Worm (Caenorhabditis elegans) whole organism, early embryonic: ENCODE measurements around the gene F19H8.2.

Experiments
- B0310.2 ChIP-seq: sonication (generic microtip); optimal IDR thresholded peaks from 2 replicates; lab custom pipeline; 2016; ENCODE audit warnings: mild to moderate bottlenecking, missing genetic modification characterization, missing compliant biosample characterization
- F13C5.2 ChIP-seq: sonication (generic microtip); optimal IDR thresholded peaks from 2 replicates; lab custom pipeline; 2017; ENCODE audit warnings: mild to moderate bottlenecking, missing genetic modification characterization, inconsistent platforms, missing compliant biosample characterization
- ama-1 ChIP-seq: fragments of 150-350 bp; optimal IDR thresholded peaks from 2 replicates; lab custom pipeline; 2014
- ceh-13 ChIP-seq: fragments of 200-800 bp; sonication (Bioruptor generic); optimal IDR thresholded peaks from 2 replicates; lab custom pipeline; 2018; ENCODE audit warnings: mild to moderate bottlenecking, missing genetic modification characterization, missing compliant biosample characterization
- ceh-36 ChIP-seq: sonication (generic microtip); optimal IDR thresholded peaks from 2 replicates; lab custom pipeline; 2016; ENCODE audit warnings: missing genetic modification characterization, inconsistent platforms, missing compliant biosample characterization
- ets-7 ChIP-seq: sonication (generic microtip); optimal IDR thresholded peaks from 2 replicates; lab custom pipeline; 2016; ENCODE audit warnings: missing genotype, missing genetic modification characterization, missing compliant biosample characterization
- flt-1 ChIP-seq: fragments of 200-800 bp; sonication (Bioruptor generic); IDR thresholded peaks from 2 replicates; pipeline ENCODE4 v1.3.6; 2022; ENCODE audit warnings: missing genetic modification characterization, missing compliant biosample characterization
- hmg-4 ChIP-seq: fragments of 200-800 bp; sonication (Bioruptor generic); optimal IDR thresholded peaks from 2 replicates; lab custom pipeline; 2018; ENCODE audit warnings: mild to moderate bottlenecking, missing genetic modification characterization, missing compliant biosample characterization
- hnd-1 ChIP-seq: sonication (generic microtip); optimal IDR thresholded peaks from 2 replicates; lab custom pipeline; 2016; ENCODE audit warnings: missing genetic modification characterization, missing compliant biosample characterization
- pes-1 ChIP-seq: fragments of 200-800 bp; sonication (Bioruptor generic); IDR thresholded peaks from 2 replicates; pipeline ENCODE4 v1.3.6; 2022; ENCODE audit warnings: missing genetic modification reagents, missing genetic modification characterization, missing compliant biosample characterization
- scrt-1 ChIP-seq: fragments of 200-800 bp; sonication (Bioruptor generic); IDR thresholded peaks from 2 replicates; pipeline ENCODE4 v1.3.6; 2022; ENCODE audit warnings: missing genetic modification characterization, missing compliant biosample characterization
- sea-1 ChIP-seq: fragments of 200-800 bp; sonication (Bioruptor generic); conservative IDR thresholded peaks from 2 replicates; pipeline ENCODE4 v1.3.6; 2022; ENCODE audit warnings: missing genetic modification characterization, missing compliant biosample characterization
- tbx-11 ChIP-seq: fragments of 200-800 bp; sonication (Bioruptor generic); IDR thresholded peaks from 2 replicates; pipeline ENCODE4 v1.3.6; 2022; ENCODE audit warnings: missing genetic modification characterization, missing compliant biosample characterization
- tbx-37 ChIP-seq: fragments of 200-800 bp; sonication (Bioruptor generic); conservative IDR thresholded peaks from 2 replicates; pipeline ENCODE4 v1.3.6; 2022; ENCODE audit warnings: missing genetic modification reagents, missing genetic modification characterization, missing compliant biosample characterization

F19H8.2 gene

ce11 chrII:14570541-14571160, 35.0 kb downstream of the F19H8.2 start:
- TF ChIP-seq tbx-11 (GFP tag; lab: Robert Waterston, UW), result no peak
- no peak for TF ChIP-seq flt-1 (GFP tag; lab: Robert Waterston, UW)
- TF ChIP-seq ceh-13 (GFP tag; lab: Kevin White, UChicago), result no peak

ce11 chrII:14569322-14569721, 36.3 kb downstream of the F19H8.2 start:
- TF ChIP-seq ceh-13 (GFP tag; lab: Kevin White, UChicago) (no peak), hmg-4 (GFP tag; lab: Kevin White, UChicago) (peak; percentile 26)

- TF ChIP-seq pes-1 (GFP tag; lab: Robert Waterston, UW), result no peak
- TF ChIP-seq hnd-1 (tag; lab: Kevin White, UChicago), result no peak
- TF ChIP-seq scrt-1 (GFP tag; lab: Robert Waterston, UW), result no peak
- TF ChIP-seq ama-1, result no peak
- no peak for TF ChIP-seq sea-1
- TF ChIP-seq ceh-36 (tag; lab: Kevin White, UChicago), result no peak
- TF ChIP-seq hmg-4 (GFP tag; lab: Kevin White, UChicago), result no peak
- no peak for TF ChIP-seq B0310.2 (tag; lab: Kevin White, UChicago)
Measured at ce11 chrII:14567811-14568210, 37.9 kb downstream of the F19H8.2 start.

ce11 chrII:14563766-14564370, 41.8 kb downstream of the F19H8.2 start:
- peak; percentile 46 for TF ChIP-seq tbx-37 (GFP tag; lab: Robert Waterston, UW)

- TF ChIP-seq sea-1, result peak; percentile 41; the same call in 1 of the 2 replicates
- peak; percentile 71 for TF ChIP-seq F13C5.2
- TF ChIP-seq tbx-11 (GFP tag; lab: Robert Waterston, UW), result peak; percentile 68
- TF ChIP-seq pes-1 (GFP tag; lab: Robert Waterston, UW), result peak; percentile 73
- peak; percentile 69 for TF ChIP-seq scrt-1 (GFP tag; lab: Robert Waterston, UW)
- TF ChIP-seq tbx-37 (GFP tag; lab: Robert Waterston, UW), result peak; percentile 91
Measured at ce11 chrII:14561549-14562115, 44.0 kb downstream of the F19H8.2 start, which contains the start of gene mog-4. TSS of gene mog-4 (minus strand) at chrII:14561599.

ce11 chrII:14555019-14555418, 50.6 kb downstream of the F19H8.2 start:
- TF ChIP-seq F13C5.2, result no peak
- no peak for TF ChIP-seq ets-7
- TF ChIP-seq sea-1, result no peak
- TF ChIP-seq tbx-11 (GFP tag; lab: Robert Waterston, UW), result no peak
